Worm (Caenorhabditis elegans) whole organism, early embryonic: ENCODE measurements around the gene ZK287.7.

Source experiments
- aly-1 ChIP-seq: sonication (generic microtip); optimal IDR thresholded peaks from 2 replicates; lab custom pipeline; 2016; ENCODE audit warnings: missing genetic modification characterization, missing compliant biosample characterization
- ama-1 ChIP-seq: fragments of 150-350 bp; optimal IDR thresholded peaks from 2 replicates; lab custom pipeline; 2014
- ets-7 ChIP-seq: sonication (generic microtip); optimal IDR thresholded peaks from 2 replicates; lab custom pipeline; 2016; ENCODE audit warnings: missing genotype, missing genetic modification characterization, missing compliant biosample characterization
- flt-1 ChIP-seq: fragments of 200-800 bp; sonication (Bioruptor generic); IDR thresholded peaks from 2 replicates; pipeline ENCODE4 v1.3.6; 2022; ENCODE audit warnings: missing genetic modification characterization, missing compliant biosample characterization
- pes-1 ChIP-seq: fragments of 200-800 bp; sonication (Bioruptor generic); IDR thresholded peaks from 2 replicates; pipeline ENCODE4 v1.3.6; 2022; ENCODE audit warnings: missing genetic modification reagents, missing genetic modification characterization, missing compliant biosample characterization

- TF ChIP-seq aly-1, result no peak
- TF ChIP-seq ama-1 (lab: Kevin White, UChicago), result no peak
- no peak for TF ChIP-seq flt-1 (GFP tag; lab: Robert Waterston, UW)
- TF ChIP-seq pes-1 (GFP tag; lab: Robert Waterston, UW), result no peak
- TF ChIP-seq ets-7 (tag; lab: Kevin White, UChicago), result no peak
Measured at ce11 chrV:9673199-9673843, 19.5 kb upstream of the ZK287.7 start, which contains the start of gene sulp-8.
